Worm (Caenorhabditis elegans) whole organism, L4/young adult: ENCODE results near the gene nhr-37.

ENCODE experiments used
- W03F9.2 ChIP-seq: fragments of 150-350 bp; optimal IDR thresholded peaks from 2 replicates; lab custom pipeline; 2014; ENCODE audit warnings: missing biosample characterization, missing genetic modification characterization
- dao-5 ChIP-seq: sonication (generic microtip); optimal IDR thresholded peaks from 2 replicates; lab custom pipeline; 2016; ENCODE audit warnings: missing genotype, missing genetic modification characterization, moderate library complexity, missing compliant biosample characterization
- him-1 ChIP-seq: sonication (generic microtip); optimal IDR thresholded peaks from 2 replicates; lab custom pipeline; 2016; ENCODE audit warnings: missing genotype, missing genetic modification reagents, missing genetic modification characterization, missing compliant biosample characterization

nhr-37 gene

DNA sequence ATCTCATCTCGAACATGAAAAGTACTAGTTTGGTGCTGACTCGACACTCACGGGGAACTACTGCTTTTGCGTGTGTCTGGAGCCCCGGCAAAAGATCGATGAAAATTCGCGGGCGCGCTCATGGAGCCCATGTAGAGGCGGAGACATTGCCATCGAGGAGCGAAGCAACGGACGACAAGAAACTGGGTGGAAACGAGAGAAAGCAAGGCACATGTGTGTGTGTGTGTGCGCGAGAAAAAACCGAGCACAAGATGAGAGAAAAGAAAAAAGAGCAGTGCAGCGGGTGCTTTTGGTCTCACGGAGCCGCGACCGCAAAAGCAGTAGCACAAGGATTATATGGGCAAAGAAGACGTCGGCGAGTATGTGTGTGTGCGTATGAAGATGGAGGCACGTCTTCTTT, 36.8 kb downstream of the nhr-37 start:
- TF ChIP-seq dao-5, result no peak
- TF ChIP-seq him-1 (tag; lab: Kevin White, UChicago), result peak; percentile 76
- no peak for TF ChIP-seq W03F9.2 (tag; lab: Kevin White, UChicago)

DNA sequence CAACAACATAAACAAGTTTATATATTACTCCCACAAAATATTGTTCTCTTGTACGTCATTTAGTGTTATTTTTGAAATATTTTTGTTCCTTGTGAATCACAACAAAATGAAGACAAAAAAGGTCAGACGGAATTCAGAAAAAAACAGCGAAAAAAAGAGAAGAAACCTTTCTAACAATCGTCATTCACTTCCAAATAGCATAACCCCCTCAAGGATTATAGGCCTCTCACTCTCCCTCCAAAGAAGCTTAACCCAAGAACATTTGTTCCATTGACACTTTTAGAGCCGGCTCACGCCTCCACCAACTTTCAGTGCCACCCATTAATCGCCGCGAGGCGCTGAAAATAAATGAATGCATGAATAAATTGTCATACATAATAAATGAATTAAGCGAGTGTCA, 37.5 kb downstream of the nhr-37 start:
- TF ChIP-seq W03F9.2 (tag; lab: Kevin White, UChicago), result no peak
- TF ChIP-seq him-1 (tag; lab: Kevin White, UChicago), result no peak
- no peak for TF ChIP-seq dao-5

DNA sequence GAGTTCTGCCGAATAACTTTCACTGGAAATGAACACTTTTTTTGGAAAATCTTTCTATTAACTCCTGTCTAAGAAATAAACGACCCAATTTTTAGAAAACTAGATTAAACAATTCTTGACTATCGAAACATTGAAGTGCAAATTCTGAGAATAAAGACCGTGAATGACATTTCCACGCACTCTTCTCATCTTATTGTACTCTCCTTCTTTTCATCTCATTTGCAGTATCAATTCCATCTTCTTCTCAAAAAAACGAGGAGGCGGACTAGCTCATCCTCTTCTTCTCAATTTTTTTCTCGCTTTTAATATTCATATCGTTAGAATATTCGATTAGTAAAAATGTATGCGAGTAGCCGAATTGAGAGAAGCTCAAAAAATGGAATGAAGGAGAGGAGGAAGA, 39.7 kb downstream of the nhr-37 start:
- no peak for TF ChIP-seq dao-5
- TF ChIP-seq him-1 (tag; lab: Kevin White, UChicago), result no peak
- no peak for TF ChIP-seq W03F9.2 (tag; lab: Kevin White, UChicago)

DNA sequence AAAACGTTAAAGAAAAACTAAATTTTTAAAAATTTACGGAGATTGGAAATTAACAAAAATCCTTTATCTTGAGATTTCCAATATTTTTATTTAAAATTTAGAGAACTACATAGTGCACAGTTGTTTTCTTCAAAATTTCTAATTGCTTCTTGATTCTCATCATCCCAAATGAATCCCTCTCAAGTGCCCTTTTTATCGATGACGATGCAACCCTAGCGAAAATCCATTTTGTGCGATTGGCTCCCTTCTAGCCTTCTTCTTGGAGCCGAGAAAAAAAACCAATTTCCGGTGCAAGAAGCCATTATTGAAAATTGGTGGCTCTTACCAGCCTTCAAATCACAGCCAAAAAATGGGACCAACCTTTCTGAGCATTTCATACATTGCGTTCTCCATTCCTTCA, 40.5 kb downstream of the nhr-37 start:
- TF ChIP-seq him-1 (tag; lab: Kevin White, UChicago), result no peak
- TF ChIP-seq dao-5, result no peak

DNA sequence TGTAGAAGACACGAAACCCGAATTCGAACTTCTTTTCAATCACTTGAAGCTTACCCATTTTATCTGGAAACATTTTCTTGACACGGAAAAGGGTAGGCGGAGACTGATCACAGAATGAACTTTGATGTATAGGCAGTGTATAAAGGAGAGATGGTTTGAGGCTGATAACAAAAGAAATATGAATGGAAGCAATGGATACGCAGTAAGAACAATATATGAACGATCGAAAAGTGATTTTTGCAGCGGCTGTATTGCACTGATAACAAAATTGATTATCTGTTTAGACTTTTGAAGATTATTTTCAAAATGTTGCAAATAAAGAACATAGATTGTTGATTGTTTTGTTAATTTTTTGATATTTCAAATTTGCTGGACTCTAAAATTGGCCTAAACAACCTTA, 43.8 kb downstream of the nhr-37 start, which contains the start of gene pmp-5:
Gene pmp-5, minus strand, starts transcription at position 63 of the 400 bp plus-strand sequence.
- no peak for TF ChIP-seq him-1 (tag; lab: Kevin White, UChicago)

DNA sequence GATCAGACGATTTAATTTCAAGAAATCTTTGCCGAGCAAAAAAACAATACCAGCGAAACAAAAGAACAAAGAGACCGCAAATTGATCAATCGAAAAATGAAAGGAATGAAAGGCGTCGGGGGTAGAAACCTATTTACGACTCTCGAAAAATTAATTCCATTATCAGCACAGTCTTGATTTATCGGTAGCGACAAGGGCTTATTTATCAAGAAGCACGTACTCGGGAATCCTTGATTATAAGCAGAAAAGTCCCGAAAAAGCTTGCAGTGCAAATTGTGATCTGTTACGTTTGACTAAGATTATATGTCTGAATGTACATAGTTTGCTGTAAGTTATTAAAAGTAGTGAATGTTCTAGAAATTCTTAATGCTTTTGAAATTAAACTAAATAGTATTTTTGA, 44.6 kb downstream of the nhr-37 start:
- TF ChIP-seq him-1 (tag; lab: Kevin White, UChicago) (no peak), W03F9.2 (tag; lab: Kevin White, UChicago) (no peak), dao-5 (no peak)

DNA sequence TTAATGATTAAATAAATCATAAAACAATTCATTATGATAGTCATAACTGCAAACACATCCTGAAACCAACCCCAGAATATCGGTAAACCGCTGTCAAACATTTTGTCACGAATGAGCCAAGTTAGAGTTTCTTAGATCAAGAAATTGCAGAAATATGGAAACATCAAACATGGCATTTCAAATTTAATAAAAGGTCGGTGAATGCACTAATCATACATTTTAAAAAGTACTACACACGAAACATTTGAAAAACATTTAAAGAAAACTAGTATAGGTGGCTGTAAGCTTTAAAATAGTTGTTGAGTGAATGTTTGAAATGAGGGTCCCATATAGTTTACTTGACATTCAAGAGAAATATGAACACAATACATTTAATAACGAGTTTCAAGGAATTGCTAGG, 46.7 kb downstream of the nhr-37 start, which contains the start of gene str-180:
Gene str-180, minus strand, starts transcription at position 101 of the 400 bp plus-strand sequence.
- TF ChIP-seq W03F9.2 (tag; lab: Kevin White, UChicago) (no peak), him-1 (tag; lab: Kevin White, UChicago) (no peak), dao-5 (no peak)

DNA sequence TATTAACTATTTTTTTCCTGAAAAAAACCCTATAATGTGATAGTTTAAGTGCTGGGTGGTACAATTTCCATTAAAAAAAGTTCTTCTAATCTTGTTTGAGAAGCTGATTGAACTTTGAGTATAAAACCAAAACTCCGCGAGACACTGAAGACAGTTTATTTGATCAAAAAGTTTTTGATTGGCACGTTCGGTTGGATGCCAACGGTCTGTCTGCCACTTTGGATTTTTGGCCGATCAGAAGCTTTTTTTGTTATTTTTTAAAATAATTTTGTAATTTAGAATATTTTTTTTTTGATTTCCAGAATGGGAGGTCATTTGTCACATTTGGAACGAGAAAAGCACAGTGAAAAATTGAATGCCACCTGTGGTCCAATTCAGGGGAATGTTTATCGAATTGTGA, 47.5 kb downstream of the nhr-37 start, which contains the start of gene cest-28:
Gene cest-28, plus strand, starts transcription at position 301 of the 400 bp plus-strand sequence.
- TF ChIP-seq him-1 (tag; lab: Kevin White, UChicago) (no peak), dao-5 (no peak), W03F9.2 (tag; lab: Kevin White, UChicago) (no peak)

DNA sequence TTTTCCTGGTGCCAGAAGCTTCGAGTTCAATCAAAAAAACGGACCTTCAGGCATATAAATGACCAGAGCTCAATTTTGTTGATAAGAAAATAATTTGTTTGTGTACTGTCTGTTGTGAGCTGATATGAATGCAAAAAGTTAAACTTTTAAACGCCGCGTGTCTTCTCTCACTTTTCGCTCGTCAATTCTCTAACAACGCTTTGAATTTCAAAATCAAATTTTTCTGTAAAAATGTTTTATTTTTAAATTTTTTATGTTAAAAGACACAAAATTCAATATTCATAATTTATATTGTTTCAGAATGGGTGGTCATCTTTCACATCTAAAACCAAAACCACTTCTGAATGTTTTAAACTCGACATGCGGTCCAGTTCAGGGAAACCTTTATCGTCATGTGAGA, 52.0 kb downstream of the nhr-37 start, which contains the start of gene cest-31:
Gene cest-31, plus strand, starts transcription at position 301 of the 400 bp plus-strand sequence.
- TF ChIP-seq dao-5 (no peak), W03F9.2 (tag; lab: Kevin White, UChicago) (no peak)
